Fruit fly (Drosophila melanogaster) S2 (cell line): ENCODE data around the gene Acp32CD.

Experiments
- CG8478 ChIP-seq: fragments of >200 bp; optimal IDR thresholded peaks from 2 replicates; lab custom pipeline; 2018
- CTCF ChIP-seq, 2 experiments: fragments of >200 bp; optimal IDR thresholded peaks; 2 replicates each; lab custom pipeline; 2018

DNA sequence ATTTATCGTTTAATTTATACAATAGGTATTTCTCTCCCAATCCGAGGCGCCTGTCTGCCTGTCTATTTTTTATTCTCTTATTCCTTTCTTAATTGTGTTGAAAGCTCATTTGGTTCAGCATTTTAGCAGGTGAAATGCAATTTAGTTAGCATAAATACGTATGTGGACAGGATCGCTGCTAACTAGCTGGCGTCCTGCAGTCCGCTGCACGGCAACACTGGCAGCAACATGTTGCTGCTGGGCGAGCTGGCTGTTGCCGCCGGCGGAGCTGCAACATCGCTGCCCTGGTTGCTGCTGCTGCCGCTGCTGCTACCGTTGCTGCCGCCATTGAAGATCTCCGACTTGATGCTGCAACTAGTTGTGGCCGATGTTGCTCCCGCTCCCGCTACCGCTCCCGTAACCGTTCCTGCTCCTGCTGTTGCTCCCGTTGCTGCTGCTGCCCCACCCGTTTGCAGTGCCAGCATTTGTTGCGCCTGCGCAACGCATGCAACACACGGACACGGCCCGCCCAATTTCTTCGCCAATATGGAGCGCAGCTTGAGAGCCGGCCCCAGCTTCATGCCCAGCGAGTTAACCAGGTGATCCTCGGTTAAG, 1.3 kb upstream of the Acp32CD start:
- no peak for TF ChIP-seq CG8478 (lab: Kevin White, UChicago)
- TF ChIP-seq CTCF (optimal IDR thresholded peaks at IDR 0.05; lab: Kevin White, UChicago): no peak
